Fruit fly (Drosophila melanogaster) whole organism, embryonic: Measurements from ENCODE around the gene bys.
A peak's percentile ranks its signal among the peaks of the same experiment; 100 is the strongest.

Experiments
- Bteb2 ChIP-seq: fragments of 200-800 bp; sonication (Bioruptor generic); optimal IDR thresholded peaks from 2 replicates; lab custom pipeline; 2016; ENCODE audit warnings: missing biosample characterization, missing genetic modification characterization
- CG10959 ChIP-seq: fragments of 200-800 bp; sonication (Bioruptor generic); IDR thresholded peaks from 2 replicates; pipeline ENCODE4 v1.3.6; 2022; ENCODE audit warnings: missing biosample characterization, missing genetic modification characterization
- CG11398 ChIP-seq: fragments of 200-800 bp; sonication (Bioruptor generic); optimal IDR thresholded peaks from 2 replicates; lab custom pipeline; 2016; ENCODE audit warnings: missing biosample characterization, missing genetic modification characterization
- CG11723 ChIP-seq: fragments of 200-800 bp; sonication (Bioruptor generic); optimal IDR thresholded peaks from 2 replicates; lab custom pipeline; 2017; ENCODE audit warnings: missing biosample characterization, mild to moderate bottlenecking, missing genetic modification characterization
- CG15269 ChIP-seq: fragments of 200-800 bp; sonication (Bioruptor generic); optimal IDR thresholded peaks from 2 replicates; lab custom pipeline; 2018; ENCODE audit warnings: missing biosample characterization, mild to moderate bottlenecking, missing genetic modification characterization, moderate library complexity
- CG16863 ChIP-seq: fragments of 200-800 bp; sonication (Bioruptor generic); optimal IDR thresholded peaks from 3 replicates; lab custom pipeline; 2016; ENCODE audit warnings: missing biosample characterization, missing genetic modification characterization
- CG17385 ChIP-seq: fragments of 200-800 bp; sonication (Bioruptor generic); optimal IDR thresholded peaks from 3 replicates; lab custom pipeline; 2018; ENCODE audit warnings: missing biosample characterization, mild to moderate bottlenecking, missing genetic modification characterization
- CG18764 ChIP-seq: fragments of 200-800 bp; sonication (Bioruptor generic); optimal IDR thresholded peaks from 3 replicates; lab custom pipeline; 2016; ENCODE audit warnings: missing biosample characterization, missing genetic modification characterization
- CG2120 ChIP-seq: fragments of 200-800 bp; sonication (Bioruptor generic); optimal IDR thresholded peaks from 3 replicates; lab custom pipeline; 2016; ENCODE audit warnings: missing biosample characterization, missing genetic modification characterization
- CG30020 ChIP-seq: fragments of 200-800 bp; optimal IDR thresholded peaks from 2 replicates; lab custom pipeline; 2019; ENCODE audit warnings: missing biosample characterization, mild to moderate bottlenecking, missing genetic modification characterization, moderate library complexity
- CG30431 ChIP-seq: fragments of 200-800 bp; sonication (Bioruptor generic); optimal IDR thresholded peaks from 2 replicates; lab custom pipeline; 2017; ENCODE audit warnings: missing biosample characterization, missing genetic modification characterization
- CG31365 ChIP-seq: fragments of 200-800 bp; sonication (Bioruptor generic); optimal IDR thresholded peaks from 2 replicates; lab custom pipeline; 2018; ENCODE audit warnings: missing biosample characterization, mild to moderate bottlenecking, missing genetic modification characterization
- CG33557 ChIP-seq: fragments of 200-800 bp; sonication (Bioruptor generic); optimal IDR thresholded peaks from 2 replicates; lab custom pipeline; 2019; ENCODE audit warnings: missing biosample characterization, mild to moderate bottlenecking, missing genetic modification characterization, moderate library complexity
- CG5180 ChIP-seq: fragments of 200-800 bp; sonication (Bioruptor generic); optimal IDR thresholded peaks from 3 replicates; lab custom pipeline; 2017; ENCODE audit warnings: missing biosample characterization, missing genetic modification characterization, mild to moderate bottlenecking, moderate library complexity, missing genetic modification reagents
- CG5245 ChIP-seq: fragments of 200-800 bp; sonication (Bioruptor generic); optimal IDR thresholded peaks from 3 replicates; lab custom pipeline; 2016; ENCODE audit warnings: missing biosample characterization, missing genetic modification characterization
- CG6654 ChIP-seq: fragments of 200-800 bp; sonication (Bioruptor generic); optimal IDR thresholded peaks from 2 replicates; lab custom pipeline; 2017; ENCODE audit warnings: missing biosample characterization, mild to moderate bottlenecking, missing genetic modification characterization
- CG6791 ChIP-seq: fragments of 200-800 bp; sonication (Bioruptor generic); IDR thresholded peaks from 3 replicates; pipeline ENCODE4 v1.3.6; 2022; ENCODE audit warnings: missing biosample characterization, missing genetic modification characterization; ENCODE audit not compliant: partially characterized antibody
- CG8290 ChIP-seq, 3 experiments: fragments of 200-800 bp; sonication (Bioruptor generic); optimal IDR thresholded peaks; 2 replicates each; lab custom pipeline; 2016 to 2019; ENCODE audit warnings: missing biosample characterization in 3 of 3, missing genetic modification characterization in 3 of 3, mild to moderate bottlenecking in 2 of 3, moderate library complexity in 1 of 3
- CG9609 ChIP-seq: fragments of 200-800 bp; sonication (Bioruptor generic); optimal IDR thresholded peaks from 3 replicates; lab custom pipeline; 2016; ENCODE audit warnings: missing biosample characterization, missing genetic modification characterization
- Deaf1 ChIP-seq: fragments of 200-800 bp; optimal IDR thresholded peaks from 3 replicates; lab custom pipeline; 2019; ENCODE audit warnings: missing biosample characterization, mild to moderate bottlenecking, missing genetic modification characterization, moderate library complexity
- Jarid2 ChIP-seq: fragments of 200-800 bp; sonication (Bioruptor generic); optimal IDR thresholded peaks from 3 replicates; lab custom pipeline; 2017; ENCODE audit warnings: mild to moderate bottlenecking, missing biosample characterization, missing genetic modification reagents, missing genetic modification characterization
- Lim3 ChIP-seq: fragments of 200-800 bp; sonication (Bioruptor generic); IDR thresholded peaks from 2 replicates; pipeline ENCODE4 v1.3.6; 2022; ENCODE audit warnings: missing biosample characterization, missing genetic modification characterization
- NfI ChIP-seq: fragments of 200-800 bp; sonication (Bioruptor generic); optimal IDR thresholded peaks from 3 replicates; lab custom pipeline; 2018; ENCODE audit warnings: missing biosample characterization, mild to moderate bottlenecking, missing genetic modification characterization, moderate library complexity
- Pdp1 ChIP-seq, 2 experiments: fragments of 200-800 bp; sonication (Bioruptor generic); optimal IDR thresholded peaks; 3 replicates each; lab custom pipeline; 2016; ENCODE audit warnings: missing biosample characterization in 2 of 2, missing genetic modification characterization in 2 of 2, mild to moderate bottlenecking in 1 of 2, moderate library complexity in 1 of 2
- Ptx1 ChIP-seq: fragments of 200-800 bp; sonication (Bioruptor generic); IDR thresholded peaks from 2 replicates; pipeline ENCODE4 v1.3.6; 2022; ENCODE audit warnings: missing biosample characterization, missing genetic modification characterization
- Rx ChIP-seq: fragments of 200-800 bp; sonication (Bioruptor generic); IDR thresholded peaks from 2 replicates; pipeline ENCODE4 v1.3.6; 2022; ENCODE audit warnings: missing biosample characterization, missing genetic modification characterization
- Side ChIP-seq: fragments of 200-800 bp; sonication (Bioruptor generic); optimal IDR thresholded peaks from 2 replicates; lab custom pipeline; 2016; ENCODE audit warnings: missing biosample characterization, missing genetic modification characterization
- Tbp ChIP-seq: fragments of >200 bp; optimal IDR thresholded peaks from 2 replicates; lab custom pipeline; 2018; ENCODE audit warnings: missing biosample characterization, missing genetic modification characterization
- ato ChIP-seq: fragments of 200-800 bp; sonication (Bioruptor generic); IDR thresholded peaks from 2 replicates; pipeline ENCODE4 v1.3.6; 2022; ENCODE audit warnings: missing biosample characterization, missing genetic modification characterization; ENCODE audit not compliant: partially characterized antibody
- croc ChIP-seq: fragments of 200-800 bp; sonication (Bioruptor generic); conservative IDR thresholded peaks from 3 replicates; pipeline ENCODE4 v1.3.6; 2022; ENCODE audit warnings: missing biosample characterization, missing genetic modification characterization
- dan ChIP-seq: fragments of 200-800 bp; sonication (Bioruptor generic); IDR thresholded peaks from 2 replicates; pipeline ENCODE4 v1.3.6; 2022; ENCODE audit warnings: missing biosample characterization, missing genetic modification characterization
- emc ChIP-seq: fragments of 200-800 bp; sonication (Bioruptor generic); optimal IDR thresholded peaks from 2 replicates; lab custom pipeline; 2016; ENCODE audit warnings: missing biosample characterization, missing genetic modification characterization
- eyg ChIP-seq: fragments of 200-800 bp; sonication (Bioruptor generic); optimal IDR thresholded peaks from 3 replicates; lab custom pipeline; 2016; ENCODE audit warnings: missing biosample characterization, missing genetic modification characterization
- fd102C ChIP-seq: fragments of 200-800 bp; sonication (Bioruptor generic); optimal IDR thresholded peaks from 2 replicates; lab custom pipeline; 2018; ENCODE audit warnings: missing biosample characterization, mild to moderate bottlenecking, missing genetic modification characterization, moderate library complexity
- fd96Cb ChIP-seq: fragments of 200-800 bp; sonication (Bioruptor generic); optimal IDR thresholded peaks from 2 replicates; lab custom pipeline; 2018; ENCODE audit warnings: missing biosample characterization, mild to moderate bottlenecking, missing genetic modification characterization, moderate library complexity
- gce ChIP-seq: fragments of 200-800 bp; sonication (Bioruptor generic); IDR thresholded peaks from 3 replicates; pipeline ENCODE4 v1.3.6; 2022; ENCODE audit warnings: missing biosample characterization, missing genetic modification characterization
- grau ChIP-seq: fragments of 200-800 bp; optimal IDR thresholded peaks from 3 replicates; lab custom pipeline; 2019; ENCODE audit warnings: missing biosample characterization, mild to moderate bottlenecking, missing genetic modification characterization, moderate library complexity
- pnt ChIP-seq: fragments of 200-800 bp; sonication (Bioruptor generic); optimal IDR thresholded peaks from 3 replicates; lab custom pipeline; 2016; ENCODE audit warnings: missing biosample characterization, missing genetic modification characterization
- pum ChIP-seq: fragments of 200-800 bp; sonication (Bioruptor generic); optimal IDR thresholded peaks from 2 replicates; lab custom pipeline; 2016; ENCODE audit warnings: missing biosample characterization, missing genetic modification characterization
- schlank ChIP-seq: fragments of 200-800 bp; sonication (Bioruptor generic); optimal IDR thresholded peaks from 2 replicates; lab custom pipeline; 2018; ENCODE audit warnings: missing biosample characterization, mild to moderate bottlenecking, missing genetic modification characterization
- sima ChIP-seq: fragments of 200-800 bp; sonication (Bioruptor generic); optimal IDR thresholded peaks from 2 replicates; lab custom pipeline; 2016; ENCODE audit warnings: missing biosample characterization, missing genetic modification characterization
- tap ChIP-seq: fragments of 200-800 bp; optimal IDR thresholded peaks from 3 replicates; lab custom pipeline; 2019; ENCODE audit warnings: missing biosample characterization, mild to moderate bottlenecking, missing genetic modification characterization, moderate library complexity
- tgo ChIP-seq: fragments of 200-800 bp; sonication (Bioruptor generic); IDR thresholded peaks from 3 replicates; pipeline ENCODE4 v1.3.6; 2022; ENCODE audit warnings: missing biosample characterization, missing genetic modification characterization
- wek ChIP-seq: fragments of 200-800 bp; sonication (Bioruptor generic); optimal IDR thresholded peaks from 3 replicates; lab custom pipeline; 2018; ENCODE audit warnings: missing biosample characterization, mild to moderate bottlenecking, missing genetic modification characterization, moderate library complexity
- z ChIP-seq: fragments of 200-800 bp; sonication (Bioruptor generic); IDR thresholded peaks from 3 replicates; pipeline ENCODE4 v1.3.6; 2022; ENCODE audit warnings: missing biosample characterization, missing genetic modification characterization
- zen2 ChIP-seq: fragments of 200-800 bp; sonication (Bioruptor generic); IDR thresholded peaks from 3 replicates; pipeline ENCODE4 v1.3.6; 2022; ENCODE audit warnings: missing biosample characterization, missing genetic modification characterization; ENCODE audit not compliant: partially characterized antibody

bys gene

DNA sequence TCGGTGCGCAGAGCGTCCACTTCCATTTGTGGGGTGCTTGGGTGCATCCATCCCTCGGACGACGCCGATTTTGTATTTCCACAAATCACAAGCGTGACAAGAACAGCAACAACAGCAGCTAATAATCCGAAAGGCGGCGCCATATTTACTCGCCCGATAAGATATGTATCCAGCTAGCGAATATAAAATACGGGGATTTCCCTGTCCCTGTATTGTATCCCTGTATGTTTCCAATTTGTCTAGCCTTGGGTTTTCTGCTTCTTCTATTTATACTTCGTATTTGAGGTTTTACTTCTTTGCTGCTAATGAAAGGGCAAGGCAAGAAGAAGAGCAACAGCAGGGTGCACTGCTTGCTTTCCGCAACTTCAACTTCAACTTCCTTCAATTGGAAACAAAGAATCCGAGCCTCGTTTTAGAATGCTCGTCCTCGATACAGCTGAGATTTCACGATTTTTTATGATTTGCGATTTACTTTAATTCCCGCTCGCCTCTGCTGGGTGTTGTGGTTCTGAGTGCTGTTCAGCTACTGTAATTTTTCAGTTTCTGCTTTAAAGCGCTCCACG lies 42.6 kb downstream of the bys start (continued):
- no peak for TF ChIP-seq schlank (tag; lab: Kevin White, UChicago)
- no peak for TF ChIP-seq CG2120 (GFP tag; lab: Kevin White, UChicago)
- no peak for TF ChIP-seq dan (GFP tag; lab: Robert Waterston, UW)
- no peak for TF ChIP-seq tap (tag; lab: Kevin White, UChicago)
- TF ChIP-seq CG5180 (GFP tag; lab: Kevin White, UChicago) = no peak
- TF ChIP-seq Jarid2 (GFP tag; lab: Kevin White, UChicago) = peak; percentile 5
- no peak for TF ChIP-seq CG30020 (tag; lab: Kevin White, UChicago)
- no peak for TF ChIP-seq gce (GFP tag; lab: Robert Waterston, UW)
- TF ChIP-seq CG17385 (GFP tag; lab: Kevin White, UChicago) = peak; percentile 85
- TF ChIP-seq CG11723 = no peak
- no peak for TF ChIP-seq CG5245 (GFP tag; lab: Kevin White, UChicago)
- no peak for TF ChIP-seq sima (GFP tag; lab: Kevin White, UChicago)
- no peak for TF ChIP-seq NfI (GFP tag; lab: Kevin White, UChicago)
- no peak for TF ChIP-seq eyg (GFP tag; lab: Kevin White, UChicago)

DNA sequence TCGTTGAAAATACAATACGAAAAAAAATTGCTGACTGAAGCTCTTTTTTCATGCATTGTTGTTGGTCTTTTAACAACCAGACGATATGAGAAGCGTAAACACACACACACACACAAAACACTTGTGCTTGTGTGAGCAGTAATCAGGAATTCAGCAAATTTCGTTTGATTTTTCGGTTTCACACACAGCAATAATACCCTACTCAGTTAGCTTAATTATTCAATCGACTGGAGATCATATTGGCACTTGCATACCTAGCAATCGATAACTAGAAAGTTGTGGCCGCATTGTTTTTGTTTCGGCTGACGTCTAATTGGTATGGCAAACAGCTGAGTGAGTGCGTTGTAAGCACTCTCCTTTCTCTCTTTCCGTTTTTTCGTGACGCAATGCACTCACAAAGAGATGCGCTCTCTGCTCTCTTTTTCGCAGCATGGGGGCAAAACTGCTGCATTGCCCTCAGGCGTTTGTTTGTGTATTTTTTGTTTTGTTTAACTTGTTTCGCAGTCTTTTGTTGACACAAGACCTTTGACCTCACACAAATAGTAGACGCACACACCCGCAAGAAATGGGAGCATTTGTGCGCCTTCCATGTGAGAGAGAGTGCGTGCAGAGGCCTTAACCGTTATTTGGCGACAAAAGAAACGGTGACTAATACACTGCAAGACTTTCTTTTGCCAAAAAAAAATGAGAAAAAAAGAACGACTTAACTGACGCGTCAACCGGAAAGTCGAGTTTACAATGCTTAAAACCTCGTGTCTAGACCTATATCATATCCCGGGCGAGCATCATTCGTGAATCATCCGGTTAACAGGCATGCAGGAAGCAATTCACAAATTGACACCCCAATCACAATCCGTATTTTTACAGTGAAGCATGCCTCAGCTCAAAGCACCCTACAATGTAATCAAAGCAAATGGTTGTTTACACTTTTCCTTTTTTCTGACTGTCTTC lies 43.4 kb downstream of the bys start:
- TF ChIP-seq CG31365 (tag; lab: Kevin White, UChicago) = no peak
- TF ChIP-seq Bteb2 (GFP tag; lab: Kevin White, UChicago) = no peak
- peak; percentile 42 for TF ChIP-seq fd96Cb
- no peak for TF ChIP-seq CG16863
- TF ChIP-seq CG30431 (GFP tag; lab: Kevin White, UChicago) = peak; percentile 19
- TF ChIP-seq Deaf1 (tag; lab: Kevin White, UChicago) = peak; percentile 42
- TF ChIP-seq CG18764 = no peak
- no peak for TF ChIP-seq fd102C (GFP tag; lab: Kevin White, UChicago)
- TF ChIP-seq CG6654 (GFP tag; lab: Kevin White, UChicago) = no peak
- TF ChIP-seq Side (GFP tag; lab: Kevin White, UChicago) = no peak
- TF ChIP-seq emc (GFP tag; lab: Kevin White, UChicago) = no peak
- TF ChIP-seq Ptx1 (GFP tag; lab: Robert Waterston, UW) = peak; percentile 50
- no peak for TF ChIP-seq CG11398 (GFP tag; lab: Kevin White, UChicago)
- no peak for TF ChIP-seq croc (GFP tag; lab: Robert Waterston, UW)
- TF ChIP-seq wek (GFP tag; lab: Kevin White, UChicago) = no peak
- TF ChIP-seq Lim3 (GFP tag; lab: Robert Waterston, UW) = no peak
- TF ChIP-seq zen2 (GFP tag; lab: Robert Waterston, UW) = no peak
- peak in 1 of 2 experiments; percentile 93 for TF ChIP-seq Pdp1 (GFP tag; optimal IDR thresholded peaks at IDR 0.05; lab: Kevin White, UChicago)
- TF ChIP-seq pum (GFP tag; lab: Kevin White, UChicago) = no peak
- peak; percentile 11 for TF ChIP-seq CG15269
- no peak for TF ChIP-seq CG8290 (GFP tag; optimal IDR thresholded peaks at IDR 0.05; lab: Kevin White, UChicago)
- TF ChIP-seq CG8290 (tag; optimal IDR thresholded peaks at IDR 0.05; lab: Kevin White, UChicago) = peak in 1 of 2 experiments; percentile 58
- no peak for TF ChIP-seq Tbp (GFP tag; lab: Kevin White, UChicago)
- no peak for TF ChIP-seq z
- no peak for TF ChIP-seq CG33557 (GFP tag; lab: Kevin White, UChicago)
- no peak for TF ChIP-seq CG10959 (GFP tag; lab: Robert Waterston, UW)
- no peak for TF ChIP-seq Rx
- no peak for TF ChIP-seq ato (GFP tag; lab: Robert Waterston, UW)
- TF ChIP-seq CG6791 (GFP tag; lab: Robert Waterston, UW) = no peak
- no peak for TF ChIP-seq CG9609 (GFP tag; lab: Kevin White, UChicago)
- TF ChIP-seq tgo (GFP tag; lab: Robert Waterston, UW) = peak; percentile 33; the same call in 2 of the 3 replicates
- peak; percentile 50 for TF ChIP-seq grau
- no peak for TF ChIP-seq schlank (tag; lab: Kevin White, UChicago)
- TF ChIP-seq pnt (GFP tag; lab: Kevin White, UChicago) = peak; percentile 41
